Worm (Caenorhabditis elegans): ENCODE data around the gene R08D7.5.

R08D7.5 gene

ce11 chrIII:8984960-8985359 is 11.0 kb downstream of the R08D7.5 start (continued):
- TF ChIP-seq nhr-28 (tag; optimal IDR thresholded peaks at IDR 0.05): no peak
- TF ChIP-seq dsc-1 (tag; optimal IDR thresholded peaks at IDR 0.05): peak; percentile 48
- TF ChIP-seq sox-4 (tag; optimal IDR thresholded peaks at IDR 0.05): no peak
- peak in 1 of 2 experiments; percentile 62 for TF ChIP-seq mdl-1 (tag; optimal IDR thresholded peaks at IDR 0.05)
- peak; percentile 36 for TF ChIP-seq mef-2 (tag; optimal IDR thresholded peaks at IDR 0.05)
- TF ChIP-seq zag-1 (tag; optimal IDR thresholded peaks at IDR 0.05): no peak
- no peak for TF ChIP-seq lin-13 (GFP tag; optimal IDR thresholded peaks at IDR 0.05)
- TF ChIP-seq lir-3 (tag; optimal IDR thresholded peaks at IDR 0.05; ENCODE audit: poor library complexity): no peak
- TF ChIP-seq fkh-8 (tag; optimal IDR thresholded peaks at IDR 0.05): peak; percentile 59
- peak; percentile 45 for TF ChIP-seq blmp-1 (tag; optimal IDR thresholded peaks at IDR 0.05)
- TF ChIP-seq Y116A8C.19 (tag; optimal IDR thresholded peaks at IDR 0.05; ENCODE audit: borderline replicate concordance): no peak
- no peak for TF ChIP-seq unc-62 (GFP tag; optimal IDR thresholded peaks at IDR 0.05)
- TF ChIP-seq zip-4 (GFP tag; optimal IDR thresholded peaks at IDR 0.05): no peak

- TF ChIP-seq mep-1 (tag; optimal IDR thresholded peaks at IDR 0.05) (no peak), dpl-1 (GFP tag; optimal IDR thresholded peaks at IDR 0.05) (peak in 1 of 3 experiments; percentile 40), ztf-11 (tag; optimal IDR thresholded peaks at IDR 0.05) (no peak), elt-2 (tag; optimal IDR thresholded peaks at IDR 0.05) (no peak), nhr-28 (tag; optimal IDR thresholded peaks at IDR 0.05) (no peak), efl-1 (optimal IDR thresholded peaks at IDR 0.05) (no peak), efl-1 (GFP tag; optimal IDR thresholded peaks at IDR 0.05 in 1 of 2) (peak in 1 of 2 experiments; percentile 41), nhr-47 (tag; optimal IDR thresholded peaks at IDR 0.05) (no peak), fkh-8 (tag; optimal IDR thresholded peaks at IDR 0.05) (no peak), F16B12.6 (tag; optimal IDR thresholded peaks at IDR 0.05) (peak; percentile 5), pqm-1 (tag; optimal IDR thresholded peaks at IDR 0.05) (no peak), aly-2 (tag; optimal IDR thresholded peaks at IDR 0.05) (no peak), lin-35 (GFP tag; optimal IDR thresholded peaks at IDR 0.05) (peak in 1 of 2 experiments; percentile 11)
Measured at ce11 chrIII:8985461-8985860, 11.5 kb downstream of the R08D7.5 start.

- TF ChIP-seq dsc-1 (tag; optimal IDR thresholded peaks at IDR 0.05) (peak; percentile 4), fos-1 (tag; optimal IDR thresholded peaks at IDR 0.05) (no peak), ceh-8 (GFP tag; optimal IDR thresholded peaks at IDR 0.05) (no peak), nhr-12 (tag; optimal IDR thresholded peaks at IDR 0.05) (no peak), pax-3 (tag; optimal IDR thresholded peaks at IDR 0.05) (no peak), elt-3 (tag; optimal IDR thresholded peaks at IDR 0.05) (peak in 1 of 6 experiments; percentile 62), efl-1 (optimal IDR thresholded peaks at IDR 0.05) (no peak), efl-1 (GFP tag; optimal IDR thresholded peaks at IDR 0.05 in 1 of 2) (peak in 1 of 2 experiments; percentile 76), nhr-71 (tag; optimal IDR thresholded peaks at IDR 0.05) (peak; percentile 10), unc-130 (tag; optimal IDR thresholded peaks at IDR 0.05) (no peak), tbx-2 (tag; optimal IDR thresholded peaks at IDR 0.05) (peak; percentile 42), blmp-1 (tag; optimal IDR thresholded peaks at IDR 0.05) (peak; percentile 92), nhr-20 (tag; optimal IDR thresholded peaks at IDR 0.05) (peak; percentile 8), snu-23 (GFP tag; optimal IDR thresholded peaks at IDR 0.05) (peak; percentile 13), lin-35 (GFP tag; optimal IDR thresholded peaks at IDR 0.05) (peak in 1 of 2 experiments; percentile 54), nhr-85 (tag) (peak; percentile 49), lin-14 (GFP tag; optimal IDR thresholded peaks at IDR 0.05) (peak; percentile 61), nhr-77 (tag; optimal IDR thresholded peaks at IDR 0.05) (no peak), nhr-90 (tag; optimal IDR thresholded peaks at IDR 0.05; ENCODE audit: poor library complexity) (peak; percentile 31), skn-1 (tag; optimal IDR thresholded peaks at IDR 0.05) (no peak), mdl-1 (tag; optimal IDR thresholded peaks at IDR 0.05) (peak in 1 of 2 experiments; percentile 44), elt-2 (tag; optimal IDR thresholded peaks at IDR 0.05) (peak; percentile 41), fkh-8 (tag; optimal IDR thresholded peaks at IDR 0.05) (peak; percentile 16)
Measured at ce11 chrIII:8985965-8986364, 12.0 kb downstream of the R08D7.5 start.
